Worm (Caenorhabditis elegans) whole organism, late embryonic: Measurements from ENCODE around the gene srsx-22.

ENCODE experiments used
- F13H6.1 ChIP-seq: sonication (generic microtip); optimal IDR thresholded peaks from 2 replicates; lab custom pipeline; 2016; ENCODE audit warnings: missing genetic modification characterization, missing compliant biosample characterization
- Y22D7AL.16 ChIP-seq: sonication (generic microtip); optimal IDR thresholded peaks from 2 replicates; lab custom pipeline; 2016; ENCODE audit warnings: missing genetic modification characterization, missing compliant biosample characterization
- ama-1 ChIP-seq: fragments of 150-350 bp; optimal IDR thresholded peaks from 2 replicates; lab custom pipeline; 2014
- ceh-14 ChIP-seq: sonication (generic microtip); optimal IDR thresholded peaks from 2 replicates; lab custom pipeline; 2016; ENCODE audit warnings: missing genotype, missing genetic modification characterization, missing compliant biosample characterization
- ceh-19 ChIP-seq: fragments of 200-800 bp; sonication (Bioruptor generic); optimal IDR thresholded peaks from 2 replicates; lab custom pipeline; 2018; ENCODE audit warnings: mild to moderate bottlenecking, missing genetic modification characterization, missing compliant biosample characterization
- ceh-2 ChIP-seq: sonication (generic microtip); optimal IDR thresholded peaks from 2 replicates; lab custom pipeline; 2016; ENCODE audit warnings: missing genotype, missing genetic modification characterization, missing compliant biosample characterization
- ceh-48 ChIP-seq: sonication (generic microtip); optimal IDR thresholded peaks from 2 replicates; lab custom pipeline; 2016; ENCODE audit warnings: missing genetic modification characterization, inconsistent platforms, missing compliant biosample characterization
- ets-4 ChIP-seq: sonication (generic microtip); optimal IDR thresholded peaks from 2 replicates; lab custom pipeline; 2016; ENCODE audit warnings: missing genetic modification characterization, missing compliant biosample characterization
- nfya-1 ChIP-seq: sonication (generic microtip); optimal IDR thresholded peaks from 2 replicates; lab custom pipeline; 2017; ENCODE audit warnings: missing genetic modification characterization, mild to moderate bottlenecking, missing compliant biosample characterization, antibody characterized with exemption, moderate library complexity
- nhr-11 ChIP-seq: fragments of 150-350 bp; optimal IDR thresholded peaks from 2 replicates; lab custom pipeline; 2014; ENCODE audit warnings: missing biosample characterization, missing genetic modification characterization
- nhr-232 ChIP-seq: sonication (generic microtip); optimal IDR thresholded peaks from 2 replicates; lab custom pipeline; 2016; ENCODE audit warnings: missing genetic modification characterization, missing compliant biosample characterization
- npax-4 ChIP-seq: sonication (generic microtip); optimal IDR thresholded peaks from 2 replicates; lab custom pipeline; 2016; ENCODE audit warnings: missing genetic modification characterization, missing compliant biosample characterization
- pha-4 ChIP-seq: fragments of 150-350 bp; optimal IDR thresholded peaks from 2 replicates; lab custom pipeline; 2018; ENCODE audit warnings: missing biosample characterization, missing genetic modification reagents, missing genetic modification characterization

DNA sequence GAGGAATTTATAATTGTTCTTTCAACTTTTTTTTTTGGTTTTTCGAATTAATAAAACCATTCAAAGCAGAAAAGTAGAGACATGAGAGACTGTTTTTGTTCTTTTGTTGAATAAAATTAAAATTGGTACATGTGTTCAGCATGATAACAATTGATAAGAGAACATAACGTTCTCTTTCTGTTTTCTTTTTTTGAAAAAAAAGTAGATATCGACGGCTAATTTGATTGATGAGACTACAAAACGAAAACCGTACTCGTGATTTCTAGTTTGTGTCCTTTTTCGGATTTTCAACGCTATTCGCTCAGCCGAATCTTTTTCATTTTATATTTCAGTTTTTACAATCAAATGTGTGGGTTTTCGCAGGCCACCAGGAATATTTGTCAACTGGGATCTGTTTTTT, 6.0 kb upstream of the srsx-22 start, which contains the start of gene C08D8.1:
- no peak for TF ChIP-seq pha-4 (tag; lab: Kevin White, UChicago)
- no peak for TF ChIP-seq nhr-11
- TF ChIP-seq ets-4 (tag; lab: Kevin White, UChicago) = no peak
- no peak for TF ChIP-seq ceh-2 (tag; lab: Kevin White, UChicago)
- no peak for TF ChIP-seq ceh-48 (tag; lab: Kevin White, UChicago)
- TF ChIP-seq ceh-14 (tag; lab: Kevin White, UChicago) = no peak
- no peak for TF ChIP-seq ceh-19 (GFP tag; lab: Kevin White, UChicago)
- no peak for TF ChIP-seq npax-4 (tag; lab: Kevin White, UChicago)
- TF ChIP-seq F13H6.1 (tag; lab: Kevin White, UChicago) = no peak
- no peak for TF ChIP-seq nfya-1 (tag; lab: Kevin White, UChicago)
- TF ChIP-seq nhr-232 (tag; lab: Kevin White, UChicago) = no peak
- TF ChIP-seq ama-1 = no peak
- TF ChIP-seq Y22D7AL.16 (tag; lab: Kevin White, UChicago) = no peak
